Fruit fly (Drosophila melanogaster): Measurements from ENCODE around the gene COX7B.

COX7B gene

DNA sequence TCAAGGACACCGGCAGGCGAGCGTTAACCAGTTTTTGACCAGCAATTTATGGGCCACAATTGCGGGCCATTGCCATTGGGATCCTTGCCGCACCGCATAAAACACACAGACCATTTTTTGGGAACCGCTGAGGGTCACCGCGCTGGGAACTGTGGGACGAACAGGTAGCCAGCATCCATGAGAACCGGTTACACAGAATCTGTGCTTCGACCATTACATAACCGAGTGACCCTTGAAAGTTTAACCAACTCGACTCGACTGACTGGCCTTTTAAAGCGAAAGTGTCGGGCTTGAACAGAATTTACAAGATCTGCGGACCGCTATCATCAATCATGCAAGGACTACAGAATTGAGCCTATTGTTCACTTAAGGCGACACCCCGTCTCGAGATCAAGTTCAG is 32.9 kb upstream of the COX7B start:
- peak; percentile 27 for TF ChIP-seq svp (GFP tag)
- peak; percentile 23 for TF ChIP-seq Eip78C (GFP tag)
- peak; percentile 87 for TF ChIP-seq vri (GFP tag; optimal IDR thresholded peaks at IDR 0.05)
- peak; percentile 70 for TF ChIP-seq Blimp-1 (GFP tag; optimal IDR thresholded peaks at IDR 0.05)
- no peak for TF ChIP-seq CG6276 (GFP tag; optimal IDR thresholded peaks at IDR 0.05)

DNA sequence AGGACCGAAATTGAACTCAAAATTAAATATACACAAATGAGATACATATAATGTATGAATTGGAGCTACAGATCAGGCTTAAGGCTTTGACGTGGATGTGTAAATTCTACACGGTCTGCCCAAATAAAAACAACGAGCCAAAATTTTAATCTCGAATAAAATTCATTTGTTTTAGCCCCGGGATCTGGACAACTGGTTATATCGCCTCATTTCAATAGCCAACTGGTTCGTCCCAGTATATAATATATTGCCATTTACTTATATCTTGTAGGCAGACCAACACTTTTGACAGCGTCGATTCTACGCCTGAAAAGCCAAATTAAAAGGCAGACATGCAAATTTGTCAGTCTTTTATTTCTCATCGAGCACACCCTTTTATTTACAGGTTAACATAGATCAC is 32.2 kb upstream of the COX7B start:
- TF ChIP-seq Eip78C (GFP tag): peak; percentile 6
- no peak for TF ChIP-seq CG1621 (tag; optimal IDR thresholded peaks at IDR 0.05)

- no peak for TF ChIP-seq CG9139 (GFP tag; optimal IDR thresholded peaks at IDR 0.05)
- no peak for TF ChIP-seq dsx (GFP tag; optimal IDR thresholded peaks at IDR 0.05; ENCODE audit: poor library complexity, severe bottlenecking)
- TF ChIP-seq CG34406 (GFP tag; optimal IDR thresholded peaks at IDR 0.05): no peak
- TF ChIP-seq Sox15 (GFP tag; optimal IDR thresholded peaks at IDR 0.05): no peak
- TF ChIP-seq cyc (GFP tag; optimal IDR thresholded peaks at IDR 0.05): no peak
- TF ChIP-seq CG3919 (GFP tag; optimal IDR thresholded peaks at IDR 0.05): no peak
- no peak for TF ChIP-seq CG11902 (GFP tag; optimal IDR thresholded peaks at IDR 0.05)
- no peak for TF ChIP-seq CG8319 (GFP tag; optimal IDR thresholded peaks at IDR 0.05)
- no peak for TF ChIP-seq OdsH (GFP tag; optimal IDR thresholded peaks at IDR 0.05)
- no peak for TF ChIP-seq fd85E (GFP tag; optimal IDR thresholded peaks at IDR 0.05)
- no peak for TF ChIP-seq CG11294 (GFP tag; IDR thresholded peaks at IDR 0.05)
- TF ChIP-seq CG8119 (GFP tag; IDR thresholded peaks at IDR 0.05): no peak
These were observed 30.8 kb upstream of the COX7B start for dm6 chr3L:17394435-17395017.

- no peak for TF ChIP-seq Met (GFP tag; optimal IDR thresholded peaks at IDR 0.05)
- no peak for TF ChIP-seq CG6276 (GFP tag; optimal IDR thresholded peaks at IDR 0.05)
- TF ChIP-seq lz (GFP tag; optimal IDR thresholded peaks at IDR 0.05): no peak
- no peak for TF ChIP-seq CG10669 (GFP tag; optimal IDR thresholded peaks at IDR 0.05)
- TF ChIP-seq CG6808 (GFP tag; optimal IDR thresholded peaks at IDR 0.05): no peak
- no peak for TF ChIP-seq salr (GFP tag; optimal IDR thresholded peaks at IDR 0.05)
- TF ChIP-seq OdsH (GFP tag; optimal IDR thresholded peaks at IDR 0.05): no peak
- TF ChIP-seq Hr39 (GFP tag; optimal IDR thresholded peaks at IDR 0.05): no peak
- no peak for TF ChIP-seq vri (GFP tag; optimal IDR thresholded peaks at IDR 0.05)
- no peak for TF ChIP-seq CG31627 (GFP tag; optimal IDR thresholded peaks at IDR 0.05)
- TF ChIP-seq achi (GFP tag; optimal IDR thresholded peaks at IDR 0.05): no peak
- TF ChIP-seq CG32006 (GFP tag; optimal IDR thresholded peaks at IDR 0.05): no peak
These were observed 26.3 kb upstream of the COX7B start for dm6 chr3L:17399014-17399413.

DNA sequence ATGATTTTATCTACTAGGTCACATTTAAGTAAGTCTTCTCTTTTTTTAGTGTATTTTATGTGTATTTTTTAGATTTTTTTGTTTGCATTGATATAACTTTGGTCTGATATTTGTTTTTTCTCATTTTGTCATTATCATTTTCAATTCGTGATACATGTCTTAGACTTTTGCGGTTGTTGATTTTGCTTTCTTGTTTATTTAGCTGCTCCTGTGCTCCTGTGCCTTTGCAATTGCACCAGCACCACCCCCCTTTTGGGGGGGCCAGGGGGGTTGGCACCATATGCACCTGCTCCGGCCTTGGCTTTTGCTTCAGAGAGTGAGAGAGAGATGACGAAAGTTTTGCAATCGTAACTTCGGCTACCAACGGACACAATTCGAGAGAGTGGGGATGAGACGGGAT is 24.4 kb upstream of the COX7B start:
- TF ChIP-seq fd59A (GFP tag; optimal IDR thresholded peaks at IDR 0.05): peak; percentile 3
- no peak for TF ChIP-seq CG3919 (GFP tag; optimal IDR thresholded peaks at IDR 0.05)
- no peak for TF ChIP-seq CG8319 (GFP tag; optimal IDR thresholded peaks at IDR 0.05)
- TF ChIP-seq CG7368 (GFP tag; optimal IDR thresholded peaks at IDR 0.05): no peak
- TF ChIP-seq acj6 (GFP tag; optimal IDR thresholded peaks at IDR 0.05): no peak

- TF ChIP-seq CG10631 (GFP tag; optimal IDR thresholded peaks at IDR 0.05) (no peak), esn (GFP tag; optimal IDR thresholded peaks at IDR 0.05) (no peak), vri (GFP tag; optimal IDR thresholded peaks at IDR 0.05) (no peak), Eip78C (GFP tag) (no peak), Ets96B (tag; optimal IDR thresholded peaks at IDR 0.05) (no peak)
These were observed 23.9 kb upstream of the COX7B start for dm6 chr3L:17401411-17401810.

Data from whole organism, prepupa.